Worm (Caenorhabditis elegans): ENCODE data around the gene srz-97.

Gene srz-97

ce11 chrV:14468196-14468874 is at the start of gene srz-97 (continued):
- TF ChIP-seq B0035.1 (tag; optimal IDR thresholded peaks at IDR 0.05) (no peak), madf-6 (GFP tag; IDR thresholded peaks at IDR 0.05) (peak; percentile 83), him-1 (tag; optimal IDR thresholded peaks at IDR 0.05) (peak; percentile 79), rec-8 (tag; optimal IDR thresholded peaks at IDR 0.05) (no peak), C06A6.2 (GFP tag; conservative IDR thresholded peaks at IDR 0.05) (no peak), gei-17 (GFP tag; optimal IDR thresholded peaks at IDR 0.05) (no peak), F33H1.4 (GFP tag; IDR thresholded peaks at IDR 0.05) (peak; percentile 35; the same call in 1 of the 2 replicates), unc-62 (GFP tag; optimal IDR thresholded peaks at IDR 0.05) (no peak), nhr-90 (tag; optimal IDR thresholded peaks at IDR 0.05) (no peak), ZK185.1 (tag; optimal IDR thresholded peaks at IDR 0.05; ENCODE audit: poor library complexity, severe bottlenecking) (peak; percentile 13), ztf-22 (GFP tag; optimal IDR thresholded peaks at IDR 0.05) (no peak), hlh-26 (GFP tag; conservative IDR thresholded peaks at IDR 0.05) (no peak), let-607 (tag; optimal IDR thresholded peaks at IDR 0.05) (no peak), athp-1 (tag; optimal IDR thresholded peaks at IDR 0.05) (peak; percentile 15), K12H6.12 (tag; optimal IDR thresholded peaks at IDR 0.05) (no peak), bed-2 (GFP tag; IDR thresholded peaks at IDR 0.05) (peak; percentile 37; the same call in 1 of the 2 replicates), hlh-12 (tag; optimal IDR thresholded peaks at IDR 0.05) (no peak), pbrm-1 (GFP tag; IDR thresholded peaks at IDR 0.05) (peak; percentile 79), hmg-1.2 (GFP tag; IDR thresholded peaks at IDR 0.05) (peak; percentile 93), F52B5.7 (tag; optimal IDR thresholded peaks at IDR 0.05) (no peak), ceh-40 (GFP tag; IDR thresholded peaks at IDR 0.05) (0 out of 2 replicates have a peak, but pooled peaks have one; percentile 15), die-1 (tag; optimal IDR thresholded peaks at IDR 0.05) (peak; percentile 32), dox-1 (GFP tag; IDR thresholded peaks at IDR 0.05) (peak; percentile 88), F37B4.10 (GFP tag; IDR thresholded peaks at IDR 0.05) (0 out of 2 replicates have a peak, but pooled peaks have one; percentile 73), ceh-91 (GFP tag; IDR thresholded peaks at IDR 0.05) (no peak), ztf-18 (tag; optimal IDR thresholded peaks at IDR 0.05) (peak; percentile 27), T26A5.8 (tag; optimal IDR thresholded peaks at IDR 0.05) (no peak), snpc-1.1 (tag; optimal IDR thresholded peaks at IDR 0.05; ENCODE audit: insufficient read depth) (peak; percentile 93), B0336.3 (GFP tag; IDR thresholded peaks at IDR 0.05) (peak; percentile 62), B0019.2 (GFP tag; conservative IDR thresholded peaks at IDR 0.05) (no peak), Y79H2A.3 (GFP tag; conservative IDR thresholded peaks at IDR 0.05) (0 out of 2 replicates have a peak, but pooled peaks have one; percentile 42)

- no peak for TF ChIP-seq C06A6.2 (GFP tag; conservative IDR thresholded peaks at IDR 0.05)
Measured at ce11 chrV:14510746-14511145, 42.7 kb upstream of the srz-97 start, which contains the start of gene R02D5.9. Gene R02D5.9 (minus strand): TSS chrV:14511123.

ce11 chrV:14508556-14508955 is 40.5 kb upstream of the srz-97 start:
- TF ChIP-seq lin-54 (GFP tag; optimal IDR thresholded peaks at IDR 0.05) (no peak), T26A5.8 (tag; optimal IDR thresholded peaks at IDR 0.05) (no peak), Y53F4B.3 (GFP tag; IDR thresholded peaks at IDR 0.05) (no peak), ceh-100 (GFP tag; IDR thresholded peaks at IDR 0.05) (no peak), lsy-27 (tag; optimal IDR thresholded peaks at IDR 0.05; ENCODE audit: borderline replicate concordance, insufficient read depth) (no peak), Y79H2A.3 (GFP tag; conservative IDR thresholded peaks at IDR 0.05) (no peak), somi-1 (GFP tag; optimal IDR thresholded peaks at IDR 0.05) (no peak), mcd-1 (GFP tag; IDR thresholded peaks at IDR 0.05) (no peak), fkh-3 (tag; optimal IDR thresholded peaks at IDR 0.05) (no peak), attf-3 (GFP tag; conservative IDR thresholded peaks at IDR 0.05) (no peak), ceh-91 (GFP tag; IDR thresholded peaks at IDR 0.05) (no peak)
